Fruit fly (Drosophila melanogaster) whole organism, embryonic: ENCODE measurements around the gene CG4332.

Source experiments
- Abd-B ChIP-seq: fragments of 200-800 bp; sonication (Bioruptor generic); optimal IDR thresholded peaks from 2 replicates; lab custom pipeline; 2018; ENCODE audit warnings: missing biosample characterization, mild to moderate bottlenecking, missing genetic modification characterization, moderate library complexity
- Bteb2 ChIP-seq: fragments of 200-800 bp; sonication (Bioruptor generic); optimal IDR thresholded peaks from 2 replicates; lab custom pipeline; 2016; ENCODE audit warnings: missing biosample characterization, missing genetic modification characterization
- CG10147 ChIP-seq: fragments of 200-800 bp; sonication (Bioruptor generic); optimal IDR thresholded peaks from 2 replicates; lab custom pipeline; 2019; ENCODE audit warnings: missing biosample characterization, mild to moderate bottlenecking, missing genetic modification characterization, moderate library complexity
- CG10267 ChIP-seq: fragments of 200-800 bp; sonication (Bioruptor generic); optimal IDR thresholded peaks from 2 replicates; lab custom pipeline; 2018; ENCODE audit warnings: missing biosample characterization, mild to moderate bottlenecking, missing genetic modification characterization, moderate library complexity
- CG10321 ChIP-seq: fragments of 200-800 bp; sonication (Bioruptor generic); IDR thresholded peaks from 2 replicates; pipeline ENCODE4 v1.3.6; 2022; ENCODE audit warnings: missing biosample characterization, missing genetic modification characterization
- CG10979 ChIP-seq: fragments of 200-800 bp; sonication (Bioruptor generic); optimal IDR thresholded peaks from 2 replicates; lab custom pipeline; 2018; ENCODE audit warnings: missing biosample characterization, mild to moderate bottlenecking, missing genetic modification characterization, moderate library complexity
- CG12155 ChIP-seq: fragments of 200-800 bp; sonication (Bioruptor generic); optimal IDR thresholded peaks from 3 replicates; lab custom pipeline; 2016; ENCODE audit warnings: missing biosample characterization, missing genetic modification characterization
- CG12659 ChIP-seq: fragments of 200-800 bp; sonication (Bioruptor generic); optimal IDR thresholded peaks from 3 replicates; lab custom pipeline; 2017; ENCODE audit warnings: mild to moderate bottlenecking, missing biosample characterization, missing genetic modification reagents, missing genetic modification characterization
- CG17829 ChIP-seq: fragments of 200-800 bp; optimal IDR thresholded peaks from 2 replicates; lab custom pipeline; 2019; ENCODE audit warnings: missing biosample characterization, mild to moderate bottlenecking, missing genetic modification characterization, moderate library complexity
- CG32532 ChIP-seq: fragments of 200-800 bp; sonication (Bioruptor generic); IDR thresholded peaks from 2 replicates; pipeline ENCODE4 v1.3.6; 2022; ENCODE audit warnings: missing biosample characterization, missing genetic modification characterization
- CG32772 ChIP-seq: fragments of 200-800 bp; sonication (Bioruptor generic); IDR thresholded peaks from 2 replicates; pipeline ENCODE4 v1.3.6; 2022; ENCODE audit warnings: missing biosample characterization, missing genetic modification characterization
- CG3281 ChIP-seq: fragments of 200-800 bp; sonication (Bioruptor generic); optimal IDR thresholded peaks from 3 replicates; lab custom pipeline; 2017; ENCODE audit warnings: missing biosample characterization, mild to moderate bottlenecking, missing genetic modification characterization
- CG42726 ChIP-seq: fragments of 200-800 bp; sonication (Bioruptor generic); IDR thresholded peaks from 2 replicates; pipeline ENCODE4 v1.3.6; 2022; ENCODE audit warnings: missing biosample characterization, missing genetic modification characterization; ENCODE audit not compliant: partially characterized antibody
- CG4617 ChIP-seq: fragments of 200-800 bp; sonication (Bioruptor generic); optimal IDR thresholded peaks from 3 replicates; lab custom pipeline; 2016; ENCODE audit warnings: missing biosample characterization, missing genetic modification characterization, borderline replicate concordance
- CG4707 ChIP-seq: fragments of 200-800 bp; sonication (Bioruptor generic); optimal IDR thresholded peaks from 2 replicates; lab custom pipeline; 2018; ENCODE audit warnings: missing biosample characterization, mild to moderate bottlenecking, missing genetic modification characterization, moderate library complexity
- CG7357 ChIP-seq: fragments of 200-800 bp; sonication (Bioruptor generic); IDR thresholded peaks from 3 replicates; pipeline ENCODE4 v1.3.6; 2022; ENCODE audit warnings: missing biosample characterization, missing genetic modification characterization
- CG7556 ChIP-seq: fragments of 200-800 bp; sonication (Bioruptor generic); optimal IDR thresholded peaks from 2 replicates; lab custom pipeline; 2017; ENCODE audit warnings: missing biosample characterization, mild to moderate bottlenecking, missing genetic modification characterization
- CG7987 ChIP-seq: fragments of 200-800 bp; sonication (Bioruptor generic); optimal IDR thresholded peaks from 2 replicates; lab custom pipeline; 2018; ENCODE audit warnings: missing biosample characterization, mild to moderate bottlenecking, missing genetic modification characterization, moderate library complexity
- CG9437 ChIP-seq: fragments of 200-800 bp; sonication (Bioruptor generic); optimal IDR thresholded peaks from 2 replicates; lab custom pipeline; 2018; ENCODE audit warnings: missing biosample characterization, mild to moderate bottlenecking, missing genetic modification characterization
- D19A ChIP-seq: fragments of 200-800 bp; optimal IDR thresholded peaks from 3 replicates; lab custom pipeline; 2019; ENCODE audit warnings: missing biosample characterization, mild to moderate bottlenecking, missing genetic modification characterization, moderate library complexity
- Deaf1 ChIP-seq: fragments of 200-800 bp; optimal IDR thresholded peaks from 3 replicates; lab custom pipeline; 2019; ENCODE audit warnings: missing biosample characterization, mild to moderate bottlenecking, missing genetic modification characterization, moderate library complexity
- Drgx ChIP-seq: fragments of 200-800 bp; sonication (Bioruptor generic); IDR thresholded peaks from 2 replicates; pipeline ENCODE4 v1.3.6; 2022; ENCODE audit warnings: missing biosample characterization, missing genetic modification characterization
- Elba2 ChIP-seq: fragments of 200-800 bp; sonication (Bioruptor generic); optimal IDR thresholded peaks from 3 replicates; lab custom pipeline; 2016; ENCODE audit warnings: missing biosample characterization, missing genetic modification characterization
- Fer2 ChIP-seq: fragments of 200-800 bp; sonication (Bioruptor generic); optimal IDR thresholded peaks from 2 replicates; lab custom pipeline; 2018; ENCODE audit warnings: missing biosample characterization, mild to moderate bottlenecking, missing genetic modification characterization, moderate library complexity
- Fer3 ChIP-seq: fragments of 200-800 bp; sonication (Bioruptor generic); optimal IDR thresholded peaks from 2 replicates; lab custom pipeline; 2018; ENCODE audit warnings: missing biosample characterization, mild to moderate bottlenecking, missing genetic modification characterization, moderate library complexity
- HLH3B ChIP-seq: fragments of 200-800 bp; sonication (Bioruptor generic); IDR thresholded peaks from 2 replicates; pipeline ENCODE4 v1.3.6; 2022; ENCODE audit warnings: missing biosample characterization, missing genetic modification characterization
- Hsf ChIP-seq: fragments of 200-800 bp; sonication (Bioruptor generic); optimal IDR thresholded peaks from 3 replicates; lab custom pipeline; 2016; ENCODE audit warnings: missing biosample characterization, missing genetic modification characterization
- Lim3 ChIP-seq: fragments of 200-800 bp; sonication (Bioruptor generic); IDR thresholded peaks from 2 replicates; pipeline ENCODE4 v1.3.6; 2022; ENCODE audit warnings: missing biosample characterization, missing genetic modification characterization
- Nf-YA ChIP-seq: fragments of 200-800 bp; sonication (Bioruptor generic); IDR thresholded peaks from 2 replicates; pipeline ENCODE4 v1.3.6; 2022; ENCODE audit warnings: missing biosample characterization, missing genetic modification characterization
- Rx ChIP-seq: fragments of 200-800 bp; sonication (Bioruptor generic); IDR thresholded peaks from 2 replicates; pipeline ENCODE4 v1.3.6; 2022; ENCODE audit warnings: missing biosample characterization, missing genetic modification characterization
- br ChIP-seq: fragments of >200 bp; optimal IDR thresholded peaks from 2 replicates; lab custom pipeline; 2017
- btn ChIP-seq: fragments of 200-800 bp; sonication (Bioruptor generic); optimal IDR thresholded peaks from 2 replicates; lab custom pipeline; 2016; ENCODE audit warnings: missing biosample characterization, missing genetic modification characterization
- crc ChIP-seq: fragments of 200-800 bp; sonication (Bioruptor generic); optimal IDR thresholded peaks from 2 replicates; lab custom pipeline; 2016; ENCODE audit warnings: missing biosample characterization, missing genetic modification characterization
- dati ChIP-seq: fragments of 200-800 bp; sonication (Bioruptor generic); IDR thresholded peaks from 2 replicates; pipeline ENCODE4 v1.3.6; 2022; ENCODE audit warnings: missing biosample characterization, missing genetic modification characterization
- fd64A ChIP-seq: fragments of 200-800 bp; sonication (Bioruptor generic); optimal IDR thresholded peaks from 3 replicates; lab custom pipeline; 2018; ENCODE audit warnings: missing biosample characterization, mild to moderate bottlenecking, missing genetic modification characterization
- gsb ChIP-seq: fragments of 200-800 bp; sonication (Bioruptor generic); IDR thresholded peaks from 2 replicates; pipeline ENCODE4 v1.3.6; 2022; ENCODE audit warnings: missing biosample characterization, missing genetic modification characterization
- ham ChIP-seq: fragments of 200-800 bp; sonication (Bioruptor generic); IDR thresholded peaks from 2 replicates; pipeline ENCODE4 v1.3.6; 2022; ENCODE audit warnings: missing biosample characterization, missing genetic modification characterization
- ind ChIP-seq: fragments of 200-800 bp; sonication (Bioruptor generic); optimal IDR thresholded peaks from 3 replicates; lab custom pipeline; 2016; ENCODE audit warnings: missing biosample characterization, missing genetic modification characterization
- nmo ChIP-seq: fragments of 200-800 bp; sonication (Bioruptor generic); optimal IDR thresholded peaks from 2 replicates; lab custom pipeline; 2018; ENCODE audit warnings: missing biosample characterization, mild to moderate bottlenecking, missing genetic modification characterization, moderate library complexity
- pb ChIP-seq: fragments of 200-800 bp; sonication (Bioruptor generic); optimal IDR thresholded peaks from 3 replicates; lab custom pipeline; 2016; ENCODE audit warnings: missing biosample characterization, missing genetic modification characterization
- phol ChIP-seq: fragments of 200-800 bp; sonication (Bioruptor generic); optimal IDR thresholded peaks from 3 replicates; lab custom pipeline; 2018; ENCODE audit warnings: missing biosample characterization, mild to moderate bottlenecking, missing genetic modification characterization, moderate library complexity
- ranshi ChIP-seq: fragments of 200-800 bp; sonication (Bioruptor generic); IDR thresholded peaks from 2 replicates; pipeline ENCODE4 v1.3.6; 2022; ENCODE audit warnings: missing biosample characterization, missing genetic modification characterization
- sc ChIP-seq, 3 experiments: fragments of >200 bp in 2 of 3; fragments of 200-800 bp in 1 of 3; sonication (Bioruptor generic) in 1 of 3; optimal IDR thresholded peaks; 2 replicates in 2 of 3; 3 replicates in 1 of 3; lab custom pipeline; 2017; ENCODE audit warnings: mild to moderate bottlenecking in 1 of 3, missing biosample characterization in 1 of 3, missing genetic modification characterization in 1 of 3, missing genetic modification reagents in 1 of 3
- ttk ChIP-seq: fragments of 200-800 bp; sonication (Bioruptor generic); IDR thresholded peaks from 2 replicates; pipeline ENCODE4 v2.1.2; 2022; ENCODE audit warnings: missing biosample characterization, missing genetic modification characterization
- twi ChIP-seq: fragments of 200-800 bp; optimal IDR thresholded peaks from 2 replicates; lab custom pipeline; 2019; ENCODE audit warnings: missing biosample characterization, mild to moderate bottlenecking, missing genetic modification characterization, moderate library complexity
- unpg ChIP-seq: fragments of 200-800 bp; sonication (Bioruptor generic); optimal IDR thresholded peaks from 3 replicates; lab custom pipeline; 2018; ENCODE audit warnings: missing biosample characterization, mild to moderate bottlenecking, missing genetic modification characterization, moderate library complexity
- zen ChIP-seq: fragments of 200-800 bp; sonication (Bioruptor generic); optimal IDR thresholded peaks from 3 replicates; lab custom pipeline; 2018; ENCODE audit warnings: missing biosample characterization, mild to moderate bottlenecking, missing genetic modification characterization, moderate library complexity

CG4332 gene

dm6 chrX:13108144-13108824 lies 46.6 kb upstream of the CG4332 start, which contains the start of gene Fer3HCH (continued):
- TF ChIP-seq nmo (GFP tag; lab: Kevin White, UChicago) (no peak), CG32772 (GFP tag; lab: Robert Waterston, UW) (no peak), Elba2 (GFP tag; lab: Kevin White, UChicago) (no peak), CG10147 (GFP tag; lab: Kevin White, UChicago) (no peak)

dm6 chrX:13109583-13110126 lies 45.2 kb upstream of the CG4332 start:
- peak; percentile 37 for TF ChIP-seq CG10267 (tag; lab: Kevin White, UChicago)
- 0 out of 2 replicates have a peak, but pooled peaks have one; percentile 4 for TF ChIP-seq Rx (GFP tag; lab: Robert Waterston, UW)
- TF ChIP-seq Hsf: no peak
- peak; percentile 28; the same call in 1 of the 2 replicates for TF ChIP-seq ttk
- TF ChIP-seq HLH3B (GFP tag; lab: Robert Waterston, UW): peak; percentile 34; the same call in 1 of the 2 replicates
- TF ChIP-seq CG7987 (GFP tag; lab: Kevin White, UChicago): no peak
- TF ChIP-seq sc (optimal IDR thresholded peaks at IDR 0.05; lab: Kevin White, UChicago): no peak
- TF ChIP-seq sc (GFP tag; optimal IDR thresholded peaks at IDR 0.05; lab: Kevin White, UChicago): no peak
- TF ChIP-seq ind (GFP tag; lab: Kevin White, UChicago): peak; percentile 39
- TF ChIP-seq fd64A (GFP tag; lab: Kevin White, UChicago): no peak
- TF ChIP-seq CG10979 (tag; lab: Kevin White, UChicago): peak; percentile 18
- no peak for TF ChIP-seq twi (tag; lab: Kevin White, UChicago)
- peak; percentile 60 for TF ChIP-seq Fer3 (tag; lab: Kevin White, UChicago)
- TF ChIP-seq ranshi (GFP tag; lab: Robert Waterston, UW): peak; percentile 52; the same call in 1 of the 2 replicates
- TF ChIP-seq ham (GFP tag; lab: Robert Waterston, UW): no peak
- TF ChIP-seq Deaf1: peak; percentile 28
- peak; percentile 17 for TF ChIP-seq CG3281
- peak; percentile 39 for TF ChIP-seq CG12659
- no peak for TF ChIP-seq btn (GFP tag; lab: Kevin White, UChicago)
- TF ChIP-seq CG4617 (GFP tag; lab: Kevin White, UChicago): no peak
- peak; percentile 41; the same call in 1 of the 2 replicates for TF ChIP-seq Lim3 (GFP tag; lab: Robert Waterston, UW)
- peak; percentile 8 for TF ChIP-seq CG12155 (GFP tag; lab: Kevin White, UChicago)
- no peak for TF ChIP-seq br (lab: Kevin White, UChicago)
- no peak for TF ChIP-seq CG4707 (GFP tag; lab: Kevin White, UChicago)
- no peak for TF ChIP-seq zen (tag; lab: Kevin White, UChicago)
- no peak for TF ChIP-seq CG42726 (GFP tag; lab: Robert Waterston, UW)
- peak; percentile 42; the same call in 1 of the 3 replicates for TF ChIP-seq CG7357 (GFP tag; lab: Robert Waterston, UW)
- peak; percentile 46 for TF ChIP-seq phol (tag; lab: Kevin White, UChicago)
- TF ChIP-seq CG9437 (GFP tag; lab: Kevin White, UChicago): peak; percentile 3
- no peak for TF ChIP-seq pb
- peak; percentile 64; the same call in 1 of the 2 replicates for TF ChIP-seq CG32532 (GFP tag; lab: Robert Waterston, UW)
- TF ChIP-seq CG7556: peak; percentile 45
- peak; percentile 71 for TF ChIP-seq unpg (GFP tag; lab: Kevin White, UChicago)
- TF ChIP-seq CG10321 (GFP tag; lab: Robert Waterston, UW): peak; percentile 44; the same call in 1 of the 2 replicates
- TF ChIP-seq D19A (tag; lab: Kevin White, UChicago): peak; percentile 84
- 0 out of 2 replicates have a peak, but pooled peaks have one; percentile 11 for TF ChIP-seq gsb (GFP tag; lab: Robert Waterston, UW)
- no peak for TF ChIP-seq Bteb2 (GFP tag; lab: Kevin White, UChicago)
- TF ChIP-seq Nf-YA: 0 out of 2 replicates have a peak, but pooled peaks have one; percentile 28
- peak; percentile 19 for TF ChIP-seq Fer2 (tag; lab: Kevin White, UChicago)
- no peak for TF ChIP-seq crc (GFP tag; lab: Kevin White, UChicago)
- TF ChIP-seq dati (GFP tag; lab: Robert Waterston, UW): no peak
- TF ChIP-seq Drgx: no peak
- peak; percentile 33 for TF ChIP-seq CG17829 (tag; lab: Kevin White, UChicago)
- TF ChIP-seq Abd-B (GFP tag; lab: Kevin White, UChicago): peak; percentile 35
